Worm (Caenorhabditis elegans): Measurements from ENCODE around the gene ugt-43.

ce11 chrIV:10420440-10420839, 43.9 kb upstream of the ugt-43 start:
- peak; percentile 86 for TF ChIP-seq nhr-80 (tag; optimal IDR thresholded peaks at IDR 0.05)
- TF ChIP-seq ama-1 (optimal IDR thresholded peaks at IDR 0.05): no peak
- TF ChIP-seq ama-1 (GFP tag; optimal IDR thresholded peaks at IDR 0.05): no peak
- TF ChIP-seq ceh-79 (tag; optimal IDR thresholded peaks at IDR 0.05): no peak
- no peak for TF ChIP-seq C06A6.2 (GFP tag; conservative IDR thresholded peaks at IDR 0.05)
- no peak for TF ChIP-seq lsl-1 (GFP tag; optimal IDR thresholded peaks at IDR 0.05)
- TF ChIP-seq Y79H2A.3 (GFP tag; conservative IDR thresholded peaks at IDR 0.05): no peak
- TF ChIP-seq F49E8.2 (tag; optimal IDR thresholded peaks at IDR 0.05; ENCODE audit: insufficient read depth): no peak
- no peak for TF ChIP-seq rcor-1 (GFP tag; IDR thresholded peaks at IDR 0.05)
- TF ChIP-seq F37B4.10 (GFP tag; IDR thresholded peaks at IDR 0.05): no peak
- TF ChIP-seq hmg-20 (GFP tag; IDR thresholded peaks at IDR 0.05): no peak
- TF ChIP-seq hlh-26 (GFP tag; conservative IDR thresholded peaks at IDR 0.05): no peak

Data from whole organism, young adult.